Fruit fly (Drosophila melanogaster) whole organism, prepupa: ENCODE results near the gene unc80.

Experiments
- CG10669 ChIP-seq: fragments of 200-800 bp; sonication (Bioruptor generic); optimal IDR thresholded peaks from 3 replicates; lab custom pipeline; 2018; ENCODE audit warnings: missing biosample characterization, mild to moderate bottlenecking, missing genetic modification characterization, moderate library complexity
- CG16779 ChIP-seq: fragments of 200-800 bp; sonication (Bioruptor generic); optimal IDR thresholded peaks from 3 replicates; lab custom pipeline; 2017; ENCODE audit warnings: missing biosample characterization, mild to moderate bottlenecking, missing genetic modification characterization
- CG3032 ChIP-seq: fragments of 200-800 bp; optimal IDR thresholded peaks from 2 replicates; lab custom pipeline; 2019; ENCODE audit warnings: missing biosample characterization, mild to moderate bottlenecking, missing genetic modification characterization, moderate library complexity
- CG6854 ChIP-seq: fragments of 200-800 bp; sonication (Bioruptor generic); optimal IDR thresholded peaks from 2 replicates; lab custom pipeline; 2017; ENCODE audit warnings: missing biosample characterization, mild to moderate bottlenecking, missing genetic modification characterization
- CG8632 ChIP-seq: fragments of 200-800 bp; sonication (Bioruptor generic); optimal IDR thresholded peaks from 3 replicates; lab custom pipeline; 2016; ENCODE audit warnings: missing biosample characterization, missing genetic modification characterization
- Sox15 ChIP-seq: fragments of 200-800 bp; sonication (Bioruptor generic); optimal IDR thresholded peaks from 3 replicates; lab custom pipeline; 2016; ENCODE audit warnings: missing biosample characterization, missing genetic modification characterization
- cyc ChIP-seq: fragments of 200-800 bp; sonication (Bioruptor generic); optimal IDR thresholded peaks from 3 replicates; lab custom pipeline; 2016; ENCODE audit warnings: missing biosample characterization, missing genetic modification characterization
- esn ChIP-seq: fragments of 200-800 bp; sonication (Bioruptor generic); optimal IDR thresholded peaks from 2 replicates; lab custom pipeline; 2016; ENCODE audit warnings: missing biosample characterization, mild to moderate bottlenecking, missing genetic modification characterization, moderate library complexity
- salr ChIP-seq, 2 experiments: fragments of 200-800 bp; sonication (Bioruptor generic); optimal IDR thresholded peaks; 3 replicates each; lab custom pipeline; 2016 to 2018; ENCODE audit warnings: missing biosample characterization in 2 of 2, missing genetic modification characterization in 2 of 2, mild to moderate bottlenecking in 1 of 2
- spab ChIP-seq: fragments of 200-800 bp; sonication (Bioruptor generic); optimal IDR thresholded peaks from 2 replicates; lab custom pipeline; 2017; ENCODE audit warnings: missing biosample characterization, mild to moderate bottlenecking, missing genetic modification characterization, missing genetic modification reagents
- topi ChIP-seq: fragments of 200-800 bp; sonication (Bioruptor generic); optimal IDR thresholded peaks from 3 replicates; lab custom pipeline; 2016; ENCODE audit warnings: missing biosample characterization, missing genetic modification characterization
- vri ChIP-seq: fragments of 200-800 bp; sonication (Bioruptor generic); optimal IDR thresholded peaks from 3 replicates; lab custom pipeline; 2016; ENCODE audit warnings: missing biosample characterization, mild to moderate bottlenecking, missing genetic modification characterization

The unc80 gene

dm6 chr3R:27706581-27707181 lies 44.4 kb downstream of the unc80 start, which contains the start of the genes CROT and CG12877 (continued):
- peak; percentile 5 for TF ChIP-seq vri (GFP tag; lab: Kevin White, UChicago)
- TF ChIP-seq Sox15 (GFP tag; lab: Kevin White, UChicago) = peak; percentile 82
- peak; percentile 82 for TF ChIP-seq esn (GFP tag; lab: Kevin White, UChicago)
- peak; percentile 82 for TF ChIP-seq CG3032 (tag; lab: Kevin White, UChicago)
- TF ChIP-seq CG6854 = no peak
- peak; percentile 71 for TF ChIP-seq CG10669
- peak; percentile 71 for TF ChIP-seq cyc (GFP tag; lab: Kevin White, UChicago)
- TF ChIP-seq CG16779 = no peak
- TF ChIP-seq topi (GFP tag; lab: Kevin White, UChicago) = peak; percentile 54
- peak; percentile 70 to 78 for TF ChIP-seq salr (GFP tag; optimal IDR thresholded peaks at IDR 0.05; lab: Kevin White, UChicago)
- peak; percentile 78 for TF ChIP-seq CG8632 (GFP tag; lab: Kevin White, UChicago)
- TF ChIP-seq spab (GFP tag; lab: Kevin White, UChicago) = peak; percentile 44
